Worm (Caenorhabditis elegans): ENCODE measurements around the gene anoh-1.

ce11 chrIII:13267046-13267445 is 20.7 kb downstream of the anoh-1 start:
- TF ChIP-seq fos-1 (tag; optimal IDR thresholded peaks at IDR 0.05) (no peak), nhr-12 (tag; optimal IDR thresholded peaks at IDR 0.05) (no peak)

All from whole organism, L3 larva.